Fruit fly (Drosophila melanogaster) whole organism, prepupa: ENCODE results near the gene CG11760.

Source experiments
- Blimp-1 ChIP-seq: fragments of 200-800 bp; sonication (Bioruptor generic); optimal IDR thresholded peaks from 3 replicates; lab custom pipeline; 2017; ENCODE audit warnings: missing biosample characterization, missing genetic modification characterization, mild to moderate bottlenecking, moderate library complexity, missing genetic modification reagents
- CG10631 ChIP-seq: fragments of 200-800 bp; sonication (Bioruptor generic); optimal IDR thresholded peaks from 2 replicates; lab custom pipeline; 2016; ENCODE audit warnings: missing biosample characterization, missing genetic modification characterization
- CG10669 ChIP-seq: fragments of 200-800 bp; sonication (Bioruptor generic); optimal IDR thresholded peaks from 3 replicates; lab custom pipeline; 2018; ENCODE audit warnings: missing biosample characterization, mild to moderate bottlenecking, missing genetic modification characterization, moderate library complexity
- CG11762 ChIP-seq: fragments of 200-800 bp; sonication (Bioruptor generic); optimal IDR thresholded peaks from 3 replicates; lab custom pipeline; 2016; ENCODE audit warnings: missing biosample characterization, missing genetic modification characterization; ENCODE audit not compliant: insufficient read depth
- CG11902 ChIP-seq: fragments of 200-800 bp; sonication (Bioruptor generic); optimal IDR thresholded peaks from 3 replicates; lab custom pipeline; 2016; ENCODE audit warnings: missing biosample characterization, missing genetic modification characterization
- CG15336 ChIP-seq: fragments of 200-800 bp; sonication (Bioruptor generic); IDR thresholded peaks from 2 replicates; pipeline ENCODE4 v1.3.6; 2022; ENCODE audit warnings: missing biosample characterization, missing genetic modification characterization
- CG1621 ChIP-seq: fragments of 200-800 bp; sonication (Bioruptor generic); optimal IDR thresholded peaks from 3 replicates; lab custom pipeline; 2018; ENCODE audit warnings: missing biosample characterization, mild to moderate bottlenecking, missing genetic modification characterization
- CG16779 ChIP-seq: fragments of 200-800 bp; sonication (Bioruptor generic); optimal IDR thresholded peaks from 3 replicates; lab custom pipeline; 2017; ENCODE audit warnings: missing biosample characterization, mild to moderate bottlenecking, missing genetic modification characterization
- CG3032 ChIP-seq: fragments of 200-800 bp; optimal IDR thresholded peaks from 2 replicates; lab custom pipeline; 2019; ENCODE audit warnings: missing biosample characterization, mild to moderate bottlenecking, missing genetic modification characterization, moderate library complexity
- CG32006 ChIP-seq: fragments of 200-800 bp; sonication (Bioruptor generic); optimal IDR thresholded peaks from 3 replicates; lab custom pipeline; 2017; ENCODE audit warnings: missing biosample characterization, mild to moderate bottlenecking, missing genetic modification characterization
- CG34406 ChIP-seq: fragments of 200-800 bp; sonication (Bioruptor generic); optimal IDR thresholded peaks from 3 replicates; lab custom pipeline; 2016; ENCODE audit warnings: missing biosample characterization, missing genetic modification characterization
- CG3919 ChIP-seq: fragments of 200-800 bp; sonication (Bioruptor generic); optimal IDR thresholded peaks from 3 replicates; lab custom pipeline; 2016; ENCODE audit warnings: missing biosample characterization, missing genetic modification characterization
- CG4318 ChIP-seq: fragments of 200-800 bp; sonication (Bioruptor generic); optimal IDR thresholded peaks from 3 replicates; lab custom pipeline; 2017; ENCODE audit warnings: missing biosample characterization, mild to moderate bottlenecking, missing genetic modification characterization
- CG6276 ChIP-seq: fragments of 200-800 bp; sonication (Bioruptor generic); optimal IDR thresholded peaks from 2 replicates; lab custom pipeline; 2017; ENCODE audit warnings: missing biosample characterization, mild to moderate bottlenecking, missing genetic modification characterization
- CG6792 ChIP-seq: fragments of 200-800 bp; sonication (Bioruptor generic); optimal IDR thresholded peaks from 3 replicates; lab custom pipeline; 2016; ENCODE audit warnings: missing biosample characterization, missing genetic modification characterization
- CG6808 ChIP-seq: fragments of 200-800 bp; sonication (Bioruptor generic); optimal IDR thresholded peaks from 3 replicates; lab custom pipeline; 2017; ENCODE audit warnings: missing biosample characterization, missing genetic modification characterization, mild to moderate bottlenecking, moderate library complexity, missing genetic modification reagents
- CG6854 ChIP-seq: fragments of 200-800 bp; sonication (Bioruptor generic); optimal IDR thresholded peaks from 2 replicates; lab custom pipeline; 2017; ENCODE audit warnings: missing biosample characterization, mild to moderate bottlenecking, missing genetic modification characterization
- CG7368 ChIP-seq: fragments of 200-800 bp; sonication (Bioruptor generic); optimal IDR thresholded peaks from 3 replicates; lab custom pipeline; 2016; ENCODE audit warnings: missing biosample characterization, missing genetic modification characterization
- CG8119 ChIP-seq: fragments of 200-800 bp; sonication (Bioruptor generic); IDR thresholded peaks from 3 replicates; pipeline ENCODE4 v1.3.6; 2022; ENCODE audit warnings: missing biosample characterization, missing genetic modification characterization
- CG8319 ChIP-seq: fragments of 200-800 bp; sonication (Bioruptor generic); optimal IDR thresholded peaks from 3 replicates; lab custom pipeline; 2016; ENCODE audit warnings: missing biosample characterization, missing genetic modification characterization
- CG8632 ChIP-seq: fragments of 200-800 bp; sonication (Bioruptor generic); optimal IDR thresholded peaks from 3 replicates; lab custom pipeline; 2016; ENCODE audit warnings: missing biosample characterization, missing genetic modification characterization
- CG9139 ChIP-seq: fragments of 200-800 bp; sonication (Bioruptor generic); optimal IDR thresholded peaks from 3 replicates; lab custom pipeline; 2017; ENCODE audit warnings: missing biosample characterization, mild to moderate bottlenecking, missing genetic modification characterization
- Eip75B ChIP-seq: fragments of 200-800 bp; sonication (Bioruptor generic); optimal IDR thresholded peaks from 3 replicates; lab custom pipeline; 2016; ENCODE audit warnings: missing biosample characterization, missing genetic modification characterization
- Eip78C ChIP-seq: fragments of 200-800 bp; sonication (Bioruptor generic); peaks from one replicate; lab custom pipeline; 2016; ENCODE audit warnings: missing biosample characterization, missing genetic modification characterization
- Eip93F ChIP-seq: fragments of 200-800 bp; sonication (Bioruptor generic); optimal IDR thresholded peaks from 2 replicates; lab custom pipeline; 2016; ENCODE audit warnings: missing biosample characterization, mild to moderate bottlenecking, missing genetic modification characterization
- Ets21C ChIP-seq: fragments of 200-800 bp; sonication (Bioruptor generic); optimal IDR thresholded peaks from 3 replicates; lab custom pipeline; 2016; ENCODE audit warnings: missing biosample characterization, missing genetic modification characterization
- Ets96B ChIP-seq: fragments of 200-800 bp; optimal IDR thresholded peaks from 2 replicates; lab custom pipeline; 2019; ENCODE audit warnings: missing biosample characterization, mild to moderate bottlenecking, missing genetic modification characterization, moderate library complexity
- Hr38 ChIP-seq: sonication (Bioruptor generic); optimal IDR thresholded peaks from 2 replicates; lab custom pipeline; 2016; ENCODE audit warnings: missing biosample characterization, missing genetic modification characterization
- Hr39 ChIP-seq: fragments of 200-800 bp; sonication (Bioruptor generic); optimal IDR thresholded peaks from 2 replicates; lab custom pipeline; 2016; ENCODE audit warnings: missing biosample characterization, missing genetic modification characterization
- Hr4 ChIP-seq: fragments of 200-800 bp; sonication (Bioruptor generic); optimal IDR thresholded peaks from 3 replicates; lab custom pipeline; 2016; ENCODE audit warnings: missing biosample characterization, missing genetic modification characterization
- Lpt ChIP-seq: fragments of 200-800 bp; sonication (Bioruptor generic); optimal IDR thresholded peaks from 3 replicates; lab custom pipeline; 2016; ENCODE audit warnings: missing biosample characterization, missing genetic modification characterization
- Met ChIP-seq: fragments of 200-800 bp; sonication (Bioruptor generic); optimal IDR thresholded peaks from 3 replicates; lab custom pipeline; 2016; ENCODE audit warnings: missing biosample characterization, missing genetic modification characterization
- OdsH ChIP-seq: fragments of 200-800 bp; sonication (Bioruptor generic); optimal IDR thresholded peaks from 3 replicates; lab custom pipeline; 2016; ENCODE audit warnings: missing biosample characterization, missing genetic modification characterization
- Smox ChIP-seq: fragments of 200-800 bp; sonication (Bioruptor generic); optimal IDR thresholded peaks from 3 replicates; lab custom pipeline; 2016; ENCODE audit warnings: missing biosample characterization, missing genetic modification characterization
- Sox102F ChIP-seq: fragments of 200-800 bp; sonication (Bioruptor generic); optimal IDR thresholded peaks from 2 replicates; lab custom pipeline; 2016; ENCODE audit warnings: missing biosample characterization, mild to moderate bottlenecking, missing genetic modification characterization
- Sox14 ChIP-seq: fragments of 200-800 bp; sonication (Bioruptor generic); optimal IDR thresholded peaks from 3 replicates; lab custom pipeline; 2016; ENCODE audit warnings: missing biosample characterization, missing genetic modification characterization
- Sox15 ChIP-seq: fragments of 200-800 bp; sonication (Bioruptor generic); optimal IDR thresholded peaks from 3 replicates; lab custom pipeline; 2016; ENCODE audit warnings: missing biosample characterization, missing genetic modification characterization
- achi ChIP-seq: fragments of 200-800 bp; sonication (Bioruptor generic); optimal IDR thresholded peaks from 3 replicates; lab custom pipeline; 2016; ENCODE audit warnings: missing biosample characterization, missing genetic modification characterization
- cyc ChIP-seq: fragments of 200-800 bp; sonication (Bioruptor generic); optimal IDR thresholded peaks from 3 replicates; lab custom pipeline; 2016; ENCODE audit warnings: missing biosample characterization, missing genetic modification characterization
- dac ChIP-seq: fragments of 200-800 bp; sonication (Bioruptor generic); optimal IDR thresholded peaks from 2 replicates; lab custom pipeline; 2017; ENCODE audit warnings: missing biosample characterization, mild to moderate bottlenecking, missing genetic modification characterization
- dsx ChIP-seq: fragments of 200-800 bp; optimal IDR thresholded peaks from 3 replicates; lab custom pipeline; 2019; ENCODE audit warnings: missing biosample characterization, mild to moderate bottlenecking, missing genetic modification characterization, moderate library complexity; ENCODE audit not compliant: poor library complexity, severe bottlenecking
- eg ChIP-seq: fragments of 200-800 bp; sonication (Bioruptor generic); IDR thresholded peaks from 3 replicates; pipeline ENCODE4 v1.3.6; 2022; ENCODE audit warnings: missing biosample characterization, missing genetic modification characterization
- esn ChIP-seq: fragments of 200-800 bp; sonication (Bioruptor generic); optimal IDR thresholded peaks from 2 replicates; lab custom pipeline; 2016; ENCODE audit warnings: missing biosample characterization, mild to moderate bottlenecking, missing genetic modification characterization, moderate library complexity
- fd85E ChIP-seq: fragments of 200-800 bp; sonication (Bioruptor generic); optimal IDR thresholded peaks from 3 replicates; lab custom pipeline; 2016; ENCODE audit warnings: missing biosample characterization, missing genetic modification characterization
- fkh ChIP-seq: fragments of 200-800 bp; sonication (Bioruptor generic); optimal IDR thresholded peaks from 3 replicates; lab custom pipeline; 2017; ENCODE audit warnings: missing biosample characterization, mild to moderate bottlenecking, missing genetic modification characterization, moderate library complexity
- lz ChIP-seq: fragments of 200-800 bp; sonication (Bioruptor generic); optimal IDR thresholded peaks from 3 replicates; lab custom pipeline; 2016; ENCODE audit warnings: missing biosample characterization, missing genetic modification characterization
- net ChIP-seq: fragments of 200-800 bp; sonication (Bioruptor generic); optimal IDR thresholded peaks from 3 replicates; lab custom pipeline; 2016; ENCODE audit warnings: missing biosample characterization, missing genetic modification characterization
- spab ChIP-seq: fragments of 200-800 bp; sonication (Bioruptor generic); optimal IDR thresholded peaks from 2 replicates; lab custom pipeline; 2017; ENCODE audit warnings: missing biosample characterization, mild to moderate bottlenecking, missing genetic modification characterization, missing genetic modification reagents
- ss ChIP-seq, 2 experiments: fragments of 200-800 bp; sonication (Bioruptor generic); optimal IDR thresholded peaks; 2 replicates in 1 of 2; 3 replicates in 1 of 2; lab custom pipeline; 2017 to 2018; ENCODE audit warnings: mild to moderate bottlenecking in 2 of 2, missing biosample characterization in 2 of 2, missing genetic modification characterization in 2 of 2, moderate library complexity in 1 of 2
- svp ChIP-seq: fragments of 200-800 bp; sonication (Bioruptor generic); peaks from one replicate; lab custom pipeline; 2016; ENCODE audit warnings: missing biosample characterization, missing genetic modification characterization
- topi ChIP-seq: fragments of 200-800 bp; sonication (Bioruptor generic); optimal IDR thresholded peaks from 3 replicates; lab custom pipeline; 2016; ENCODE audit warnings: missing biosample characterization, missing genetic modification characterization
- vri ChIP-seq: fragments of 200-800 bp; sonication (Bioruptor generic); optimal IDR thresholded peaks from 3 replicates; lab custom pipeline; 2016; ENCODE audit warnings: missing biosample characterization, mild to moderate bottlenecking, missing genetic modification characterization

CG11760 gene

dm6 chr3R:8744198-8744597 is 25.2 kb downstream of the CG11760 start:
- TF ChIP-seq Hr38 (GFP tag; lab: Kevin White, UChicago) = no peak
- no peak for TF ChIP-seq CG7368 (GFP tag; lab: Kevin White, UChicago)
- TF ChIP-seq Met (GFP tag; lab: Kevin White, UChicago) = peak; percentile 69
- no peak for TF ChIP-seq Eip93F (GFP tag; lab: Kevin White, UChicago)
- peak; percentile 18 for TF ChIP-seq net (GFP tag; lab: Kevin White, UChicago)
- TF ChIP-seq vri = peak; percentile 54
- TF ChIP-seq eg = peak; percentile 72; the same call in 2 of the 3 replicates
- TF ChIP-seq fd85E (GFP tag; lab: Kevin White, UChicago) = no peak
- peak; percentile 63 for TF ChIP-seq CG15336
- TF ChIP-seq CG8119 = peak; percentile 44; the same call in 1 of the 3 replicates
- peak; percentile 41 for TF ChIP-seq CG34406
- TF ChIP-seq CG8319 (GFP tag; lab: Kevin White, UChicago) = no peak
- no peak for TF ChIP-seq Lpt (GFP tag; lab: Kevin White, UChicago)
- no peak for TF ChIP-seq fkh (GFP tag; lab: Kevin White, UChicago)
- TF ChIP-seq CG4318 (GFP tag; lab: Kevin White, UChicago) = no peak
- TF ChIP-seq Sox14 (GFP tag; lab: Kevin White, UChicago) = peak; percentile 73
- TF ChIP-seq CG16779 (tag; lab: Kevin White, UChicago) = no peak
- peak; percentile 1 for TF ChIP-seq CG10669 (GFP tag; lab: Kevin White, UChicago)
- no peak for TF ChIP-seq Blimp-1
- peak; percentile 47 for TF ChIP-seq cyc (GFP tag; lab: Kevin White, UChicago)
- peak; percentile 41 for TF ChIP-seq CG8632 (GFP tag; lab: Kevin White, UChicago)
- peak; percentile 30 for TF ChIP-seq Eip78C (GFP tag; lab: Kevin White, UChicago)
- TF ChIP-seq dac = no peak
- TF ChIP-seq CG6792 = peak; percentile 59
- peak; percentile 20 for TF ChIP-seq Ets96B
- peak; percentile 71 for TF ChIP-seq Hr39 (GFP tag; lab: Kevin White, UChicago)
- peak; percentile 2 for TF ChIP-seq spab
- TF ChIP-seq esn = peak; percentile 62
- TF ChIP-seq Smox (GFP tag; lab: Kevin White, UChicago) = peak; percentile 61
- TF ChIP-seq Ets21C (GFP tag; lab: Kevin White, UChicago) = peak; percentile 35
- TF ChIP-seq CG3919 (GFP tag; lab: Kevin White, UChicago) = peak; percentile 54
- TF ChIP-seq CG1621 = no peak
- TF ChIP-seq CG11762 = peak; percentile 2
- TF ChIP-seq Hr4 (GFP tag; lab: Kevin White, UChicago) = peak; percentile 50
- TF ChIP-seq CG6808 (GFP tag; lab: Kevin White, UChicago) = no peak
- TF ChIP-seq ss (GFP tag; optimal IDR thresholded peaks at IDR 0.05; lab: Kevin White, UChicago) = no peak
- peak; percentile 48 for TF ChIP-seq CG32006 (GFP tag; lab: Kevin White, UChicago)
- TF ChIP-seq svp (GFP tag; lab: Kevin White, UChicago) = peak; percentile 84
- no peak for TF ChIP-seq CG9139 (GFP tag; lab: Kevin White, UChicago)
- TF ChIP-seq CG6854 (GFP tag; lab: Kevin White, UChicago) = no peak
- TF ChIP-seq achi = peak; percentile 40
- peak; percentile 43 for TF ChIP-seq Eip75B (GFP tag; lab: Kevin White, UChicago)
- peak; percentile 40 for TF ChIP-seq topi
- TF ChIP-seq CG3032 (tag; lab: Kevin White, UChicago) = no peak
- peak; percentile 37 for TF ChIP-seq CG10631 (GFP tag; lab: Kevin White, UChicago)
- TF ChIP-seq CG6276 = peak; percentile 4
- peak; percentile 51 for TF ChIP-seq lz (GFP tag; lab: Kevin White, UChicago)
- peak; percentile 64 for TF ChIP-seq Sox102F (GFP tag; lab: Kevin White, UChicago)
- peak; percentile 38 for TF ChIP-seq OdsH (GFP tag; lab: Kevin White, UChicago)
- peak; percentile 31 for TF ChIP-seq CG11902
- TF ChIP-seq Sox15 (GFP tag; lab: Kevin White, UChicago) = peak; percentile 23
- TF ChIP-seq dsx (GFP tag; lab: Kevin White, UChicago) = no peak
